Fruit fly (Drosophila melanogaster) whole organism, embryonic: ENCODE results near the gene tHMG1.

Source experiments
- Atf3 ChIP-seq: fragments of 200-800 bp; sonication (Bioruptor generic); optimal IDR thresholded peaks from 3 replicates; lab custom pipeline; 2016; ENCODE audit warnings: missing biosample characterization, missing genetic modification characterization
- B-H2 ChIP-seq: fragments of 200-800 bp; sonication (Bioruptor generic); optimal IDR thresholded peaks from 2 replicates; lab custom pipeline; 2018; ENCODE audit warnings: missing biosample characterization, mild to moderate bottlenecking, missing genetic modification characterization
- BEAF-32 ChIP-seq: fragments of 200-800 bp; sonication (Bioruptor generic); optimal IDR thresholded peaks from 3 replicates; lab custom pipeline; 2017; ENCODE audit warnings: missing biosample characterization, missing genetic modification characterization, mild to moderate bottlenecking, moderate library complexity, missing genetic modification reagents
- CG1024 ChIP-seq: fragments of 200-800 bp; sonication (Bioruptor generic); IDR thresholded peaks from 2 replicates; pipeline ENCODE4 v1.3.6; 2022; ENCODE audit warnings: missing biosample characterization, missing genetic modification characterization
- CG10565 ChIP-seq: fragments of 200-800 bp; sonication (Bioruptor generic); optimal IDR thresholded peaks from 3 replicates; lab custom pipeline; 2016; ENCODE audit warnings: missing biosample characterization, mild to moderate bottlenecking, missing genetic modification characterization
- CG1233 ChIP-seq: fragments of 200-800 bp; sonication (Bioruptor generic); optimal IDR thresholded peaks from 4 replicates; lab custom pipeline; 2018; ENCODE audit warnings: missing biosample characterization, mild to moderate bottlenecking, missing genetic modification characterization
- CG13624 ChIP-seq: fragments of 200-800 bp; sonication (Bioruptor generic); optimal IDR thresholded peaks from 2 replicates; lab custom pipeline; 2016; ENCODE audit warnings: missing biosample characterization, missing genetic modification characterization
- CG1529 ChIP-seq: fragments of 200-800 bp; sonication (Bioruptor generic); optimal IDR thresholded peaks from 3 replicates; lab custom pipeline; 2018; ENCODE audit warnings: missing biosample characterization, missing genetic modification characterization
- CG15479 ChIP-seq: fragments of 200-800 bp; sonication (Bioruptor generic); optimal IDR thresholded peaks from 3 replicates; lab custom pipeline; 2019; ENCODE audit warnings: missing biosample characterization, mild to moderate bottlenecking, missing genetic modification characterization, moderate library complexity
- CG17802 ChIP-seq: fragments of 200-800 bp; sonication (Bioruptor generic); optimal IDR thresholded peaks from 2 replicates; lab custom pipeline; 2018; ENCODE audit warnings: missing biosample characterization, mild to moderate bottlenecking, missing genetic modification characterization, moderate library complexity
- CG2712 ChIP-seq: fragments of 200-800 bp; optimal IDR thresholded peaks from 3 replicates; lab custom pipeline; 2019; ENCODE audit warnings: missing biosample characterization, mild to moderate bottlenecking, missing genetic modification characterization, moderate library complexity
- CG31224 ChIP-seq: fragments of 200-800 bp; sonication (Bioruptor generic); IDR thresholded peaks from 2 replicates; pipeline ENCODE4 v1.3.6; 2022; ENCODE audit warnings: missing biosample characterization, missing genetic modification characterization
- CG3838 ChIP-seq: fragments of 200-800 bp; sonication (Bioruptor generic); optimal IDR thresholded peaks from 3 replicates; lab custom pipeline; 2016; ENCODE audit warnings: missing biosample characterization, missing genetic modification characterization
- CG3995 ChIP-seq: fragments of 200-800 bp; sonication (Bioruptor generic); optimal IDR thresholded peaks from 3 replicates; lab custom pipeline; 2016; ENCODE audit warnings: missing biosample characterization, missing genetic modification characterization
- CG4707 ChIP-seq: fragments of 200-800 bp; sonication (Bioruptor generic); optimal IDR thresholded peaks from 2 replicates; lab custom pipeline; 2018; ENCODE audit warnings: missing biosample characterization, mild to moderate bottlenecking, missing genetic modification characterization, moderate library complexity
- CG4730 ChIP-seq: fragments of 200-800 bp; sonication (Bioruptor generic); IDR thresholded peaks from 2 replicates; pipeline ENCODE4 v1.3.6; 2022; ENCODE audit warnings: missing biosample characterization, missing genetic modification characterization
- CG6854 ChIP-seq: fragments of 200-800 bp; sonication (Bioruptor generic); optimal IDR thresholded peaks from 3 replicates; lab custom pipeline; 2017; ENCODE audit warnings: missing biosample characterization, mild to moderate bottlenecking, missing genetic modification characterization
- CG7372 ChIP-seq: fragments of 200-800 bp; sonication (Bioruptor generic); IDR thresholded peaks from 2 replicates; pipeline ENCODE4 v1.3.6; 2022; ENCODE audit warnings: missing biosample characterization, missing genetic modification characterization
- CG8359 ChIP-seq: fragments of 200-800 bp; sonication (Bioruptor generic); optimal IDR thresholded peaks from 2 replicates; lab custom pipeline; 2017; ENCODE audit warnings: missing biosample characterization, mild to moderate bottlenecking, missing genetic modification characterization, borderline replicate concordance
- D ChIP-seq, 2 experiments: fragments of 200-800 bp in 1 of 2; fragments of >200 bp in 1 of 2; sonication (Bioruptor generic) in 1 of 2; optimal IDR thresholded peaks; 2 replicates in 1 of 2; 3 replicates in 1 of 2; lab custom pipeline; 2017; ENCODE audit warnings: mild to moderate bottlenecking in 1 of 2, missing biosample characterization in 1 of 2, missing genetic modification characterization in 1 of 2, missing genetic modification reagents in 1 of 2
- Dfd ChIP-seq, 2 experiments: fragments of >200 bp; optimal IDR thresholded peaks; 2 replicates each; lab custom pipeline; 2017; ENCODE audit warnings: missing biosample characterization in 2 of 2, missing genetic modification characterization in 2 of 2
- Doc2 ChIP-seq: fragments of 200-800 bp; sonication (Bioruptor generic); IDR thresholded peaks from 2 replicates; pipeline ENCODE4 v1.3.6; 2022; ENCODE audit warnings: missing biosample characterization, missing genetic modification characterization
- Gsc ChIP-seq: fragments of 200-800 bp; sonication (Bioruptor generic); IDR thresholded peaks from 2 replicates; pipeline ENCODE4 v1.3.6; 2022; ENCODE audit warnings: missing biosample characterization, missing genetic modification characterization
- H15 ChIP-seq: fragments of 200-800 bp; sonication (Bioruptor generic); IDR thresholded peaks from 3 replicates; pipeline ENCODE4 v1.3.6; 2022; ENCODE audit warnings: missing biosample characterization, missing genetic modification characterization
- Hr78 ChIP-seq, 2 experiments: fragments of 200-800 bp in 1 of 2; fragments of >200 bp in 1 of 2; sonication (Bioruptor generic) in 1 of 2; optimal IDR thresholded peaks; 2 replicates each; lab custom pipeline; 2017 to 2019; ENCODE audit warnings: missing biosample characterization in 2 of 2, missing genetic modification characterization in 2 of 2, mild to moderate bottlenecking in 1 of 2, moderate library complexity in 1 of 2
- MTF-1 ChIP-seq: fragments of 200-800 bp; sonication (Bioruptor generic); optimal IDR thresholded peaks from 2 replicates; lab custom pipeline; 2018; ENCODE audit warnings: missing biosample characterization, mild to moderate bottlenecking, missing genetic modification characterization, borderline replicate concordance
- NK7.1 ChIP-seq: fragments of 200-800 bp; sonication (Bioruptor generic); optimal IDR thresholded peaks from 3 replicates; lab custom pipeline; 2016; ENCODE audit warnings: missing biosample characterization, missing genetic modification characterization
- Sin3A ChIP-seq: fragments of >200 bp; optimal IDR thresholded peaks from 2 replicates; lab custom pipeline; 2018
- Sox100B ChIP-seq: fragments of 200-800 bp; sonication (Bioruptor generic); optimal IDR thresholded peaks from 3 replicates; lab custom pipeline; 2018; ENCODE audit warnings: missing biosample characterization, mild to moderate bottlenecking, missing genetic modification characterization
- Tbp ChIP-seq: fragments of >200 bp; optimal IDR thresholded peaks from 2 replicates; lab custom pipeline; 2018; ENCODE audit warnings: missing biosample characterization, missing genetic modification characterization
- abd-A ChIP-seq: fragments of 200-800 bp; sonication (Bioruptor generic); optimal IDR thresholded peaks from 3 replicates; lab custom pipeline; 2019; ENCODE audit warnings: missing biosample characterization, mild to moderate bottlenecking, missing genetic modification characterization, moderate library complexity
- bowl ChIP-seq: fragments of 200-800 bp; sonication (Bioruptor generic); IDR thresholded peaks from 2 replicates; pipeline ENCODE4 v1.3.6; 2022; ENCODE audit warnings: missing biosample characterization, missing genetic modification characterization
- br ChIP-seq: fragments of >200 bp; optimal IDR thresholded peaks from 2 replicates; lab custom pipeline; 2017
- caup ChIP-seq: fragments of 200-800 bp; sonication (Bioruptor generic); optimal IDR thresholded peaks from 3 replicates; lab custom pipeline; 2017; ENCODE audit warnings: missing biosample characterization, mild to moderate bottlenecking, missing genetic modification characterization, moderate library complexity; ENCODE audit not compliant: severe bottlenecking
- cg ChIP-seq: fragments of 200-800 bp; sonication (Bioruptor generic); optimal IDR thresholded peaks from 3 replicates; lab custom pipeline; 2019; ENCODE audit warnings: missing biosample characterization, mild to moderate bottlenecking, missing genetic modification characterization, moderate library complexity
- ci ChIP-seq: fragments of 200-800 bp; sonication (Bioruptor generic); IDR thresholded peaks from 3 replicates; pipeline ENCODE4 v1.3.6; 2022; ENCODE audit warnings: missing biosample characterization, missing genetic modification characterization
- en ChIP-seq: fragments of 200-800 bp; sonication (Bioruptor generic); optimal IDR thresholded peaks from 2 replicates; lab custom pipeline; 2016; ENCODE audit warnings: missing biosample characterization, missing genetic modification characterization
- gcm ChIP-seq: fragments of 200-800 bp; sonication (Bioruptor generic); optimal IDR thresholded peaks from 2 replicates; lab custom pipeline; 2019; ENCODE audit warnings: missing biosample characterization, mild to moderate bottlenecking, missing genetic modification characterization, moderate library complexity
- gem ChIP-seq: fragments of 200-800 bp; sonication (Bioruptor generic); optimal IDR thresholded peaks from 2 replicates; lab custom pipeline; 2019; ENCODE audit warnings: missing biosample characterization, mild to moderate bottlenecking, missing genetic modification characterization, moderate library complexity
- gsb-n ChIP-seq: fragments of 200-800 bp; sonication (Bioruptor generic); optimal IDR thresholded peaks from 3 replicates; lab custom pipeline; 2018; ENCODE audit warnings: missing biosample characterization, mild to moderate bottlenecking, missing genetic modification characterization
- ham ChIP-seq: fragments of 200-800 bp; sonication (Bioruptor generic); IDR thresholded peaks from 2 replicates; pipeline ENCODE4 v1.3.6; 2022; ENCODE audit warnings: missing biosample characterization, missing genetic modification characterization
- lab ChIP-seq: fragments of 200-800 bp; sonication (Bioruptor generic); optimal IDR thresholded peaks from 3 replicates; lab custom pipeline; 2017; ENCODE audit warnings: missing biosample characterization, missing genetic modification characterization, mild to moderate bottlenecking, moderate library complexity, missing genetic modification reagents
- nom ChIP-seq: fragments of 200-800 bp; sonication (Bioruptor generic); optimal IDR thresholded peaks from 2 replicates; lab custom pipeline; 2017; ENCODE audit warnings: missing biosample characterization, missing genetic modification characterization, mild to moderate bottlenecking, moderate library complexity, missing genetic modification reagents
- pita ChIP-seq: fragments of 200-800 bp; sonication (Bioruptor generic); optimal IDR thresholded peaks from 2 replicates; lab custom pipeline; 2017; ENCODE audit warnings: missing biosample characterization, mild to moderate bottlenecking, missing genetic modification characterization
- scrt ChIP-seq: fragments of 200-800 bp; sonication (Bioruptor generic); optimal IDR thresholded peaks from 2 replicates; lab custom pipeline; 2018; ENCODE audit warnings: missing biosample characterization, mild to moderate bottlenecking, missing genetic modification characterization, moderate library complexity
- shn ChIP-seq: fragments of 200-800 bp; sonication (Bioruptor generic); optimal IDR thresholded peaks from 3 replicates; lab custom pipeline; 2016; ENCODE audit warnings: missing biosample characterization, missing genetic modification characterization
- ssp ChIP-seq: fragments of 200-800 bp; sonication (Bioruptor generic); IDR thresholded peaks from 2 replicates; pipeline ENCODE4 v1.3.6; 2022; ENCODE audit warnings: missing biosample characterization, missing genetic modification characterization
- twi ChIP-seq: fragments of 200-800 bp; optimal IDR thresholded peaks from 2 replicates; lab custom pipeline; 2019; ENCODE audit warnings: missing biosample characterization, mild to moderate bottlenecking, missing genetic modification characterization, moderate library complexity
- vvl ChIP-seq: fragments of 200-800 bp; sonication (Bioruptor generic); IDR thresholded peaks from 2 replicates; pipeline ENCODE4 v1.3.6; 2022; ENCODE audit warnings: missing biosample characterization, missing genetic modification characterization

tHMG1 gene

DNA sequence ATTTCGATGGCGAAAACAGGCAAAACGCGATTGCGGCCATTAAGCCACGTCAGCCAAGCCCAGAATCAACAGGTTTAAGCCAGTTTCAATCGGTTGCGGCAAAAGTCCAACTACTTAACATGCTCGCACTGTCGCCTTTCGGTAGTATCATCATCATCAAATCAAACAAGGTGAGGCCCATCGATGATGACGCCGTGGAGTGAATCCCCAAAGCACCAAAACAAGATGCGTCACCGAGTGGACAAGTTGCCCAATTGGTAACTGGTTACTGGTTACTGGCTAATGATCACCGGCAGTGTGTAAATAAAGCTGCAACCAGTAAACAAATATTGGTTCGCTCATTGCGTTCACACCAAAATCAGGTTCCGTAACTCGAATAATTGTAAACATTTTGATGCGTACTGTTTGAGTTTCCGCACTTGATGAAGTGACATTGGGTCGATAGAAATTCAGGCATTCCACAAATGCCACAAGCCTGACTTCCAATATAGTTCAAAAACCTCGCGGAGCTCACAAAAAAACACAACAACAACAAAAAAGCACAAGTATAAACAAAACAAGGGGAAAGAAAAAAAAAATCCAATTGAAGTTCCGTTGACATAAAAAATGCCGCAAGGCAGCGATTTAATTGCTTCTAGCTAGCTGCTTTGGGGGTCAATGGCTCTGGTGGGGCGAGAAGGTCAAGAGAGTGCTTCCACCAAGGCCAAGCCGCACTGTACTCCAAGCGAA, 32.9 kb downstream of the tHMG1 start (continued):
- TF ChIP-seq MTF-1 (GFP tag; lab: Kevin White, UChicago) (peak; percentile 81), bowl (no peak), Atf3 (GFP tag; lab: Kevin White, UChicago) (peak; percentile 56), br (lab: Kevin White, UChicago) (no peak), lab (GFP tag; lab: Kevin White, UChicago) (peak; percentile 77), caup (GFP tag; lab: Kevin White, UChicago) (peak; percentile 58), ssp (no peak), NK7.1 (GFP tag; lab: Kevin White, UChicago) (no peak), gem (peak; percentile 57), CG13624 (no peak), CG6854 (GFP tag; lab: Kevin White, UChicago) (peak; percentile 23), twi (tag; lab: Kevin White, UChicago) (no peak), gsb-n (tag; lab: Kevin White, UChicago) (peak; percentile 50), CG1529 (peak; percentile 65), H15 (GFP tag; lab: Robert Waterston, UW) (0 out of 3 replicates have a peak, but pooled peaks have one; percentile 37), CG8359 (GFP tag; lab: Kevin White, UChicago) (peak; percentile 25), Hr78 (GFP tag; optimal IDR thresholded peaks at IDR 0.05; lab: Kevin White, UChicago) (peak in 1 of 2 experiments; percentile 92), CG1233 (peak; percentile 76), CG17802 (tag; lab: Kevin White, UChicago) (no peak), BEAF-32 (no peak), CG2712 (tag; lab: Kevin White, UChicago) (peak; percentile 38), Tbp (GFP tag; lab: Kevin White, UChicago) (no peak), CG3838 (GFP tag; lab: Kevin White, UChicago) (peak; percentile 32), Sox100B (GFP tag; lab: Kevin White, UChicago) (peak; percentile 83), D (optimal IDR thresholded peaks at IDR 0.05; lab: Kevin White, UChicago) (no peak), D (GFP tag; optimal IDR thresholded peaks at IDR 0.05; lab: Kevin White, UChicago) (peak; percentile 51), CG1024 (GFP tag; lab: Robert Waterston, UW) (peak; percentile 61; the same call in 1 of the 2 replicates), shn (GFP tag; lab: Kevin White, UChicago) (peak; percentile 56), gcm (GFP tag; lab: Kevin White, UChicago) (peak; percentile 50), cg (GFP tag; lab: Kevin White, UChicago) (no peak), Sin3A (lab: Kevin White, UChicago) (no peak), CG3995 (GFP tag; lab: Kevin White, UChicago) (no peak), CG7372 (GFP tag; lab: Robert Waterston, UW) (no peak), nom (GFP tag; lab: Kevin White, UChicago) (no peak), en (GFP tag; lab: Kevin White, UChicago) (peak; percentile 10), CG31224 (GFP tag; lab: Robert Waterston, UW) (0 out of 2 replicates have a peak, but pooled peaks have one; percentile 32), Gsc (GFP tag; lab: Robert Waterston, UW) (no peak), vvl (no peak; the same call in 1 of the 2 replicates), scrt (GFP tag; lab: Kevin White, UChicago) (peak; percentile 43), ham (GFP tag; lab: Robert Waterston, UW) (no peak), CG4707 (GFP tag; lab: Kevin White, UChicago) (peak; percentile 75), ci (GFP tag; lab: Robert Waterston, UW) (peak; percentile 87), abd-A (tag; lab: Kevin White, UChicago) (peak; percentile 38), B-H2 (GFP tag; lab: Kevin White, UChicago) (no peak), CG15479 (GFP tag; lab: Kevin White, UChicago) (no peak), pita (no peak), CG4730 (GFP tag; lab: Robert Waterston, UW) (no peak; the same call in 1 of the 2 replicates), Dfd (GFP tag; optimal IDR thresholded peaks at IDR 0.05; lab: Kevin White, UChicago) (no peak), Doc2 (GFP tag; lab: Robert Waterston, UW) (no peak), CG10565 (GFP tag; lab: Kevin White, UChicago) (no peak)
